Worm (Caenorhabditis elegans): ENCODE results near the gene cls-2.

Gene cls-2

ce11 chrIII:9012309-9012708 is 42.5 kb upstream of the cls-2 start, which contains the start of gene F59B2.9:
Gene F59B2.9, minus strand, starts transcription at chrIII:9012409.
- TF ChIP-seq nhr-85 (tag): no peak
- TF ChIP-seq ces-1 (GFP tag; optimal IDR thresholded peaks at IDR 0.05): no peak
- TF ChIP-seq ama-1 (optimal IDR thresholded peaks at IDR 0.05): no peak
- TF ChIP-seq snu-23 (GFP tag; optimal IDR thresholded peaks at IDR 0.05): no peak
- TF ChIP-seq dpl-1 (GFP tag; optimal IDR thresholded peaks at IDR 0.05): no peak
- TF ChIP-seq unc-130 (tag; optimal IDR thresholded peaks at IDR 0.05): no peak
- TF ChIP-seq unc-98 (GFP tag; IDR thresholded peaks at IDR 0.05): no peak
- TF ChIP-seq nhr-28 (tag; optimal IDR thresholded peaks at IDR 0.05): no peak

ce11 chrIII:9017181-9017651 is 37.6 kb upstream of the cls-2 start, which contains the start of gene F59B2.12:
Gene F59B2.12, plus strand, starts transcription at chrIII:9017601.
- TF ChIP-seq mab-9 (GFP tag; IDR thresholded peaks at IDR 0.05) (no peak), pag-3 (tag; optimal IDR thresholded peaks at IDR 0.05; ENCODE audit: borderline replicate concordance, insufficient read depth) (no peak), zip-4 (GFP tag; optimal IDR thresholded peaks at IDR 0.05) (no peak), hlh-4 (tag; optimal IDR thresholded peaks at IDR 0.05) (no peak), efl-1 (optimal IDR thresholded peaks at IDR 0.05) (no peak), efl-1 (GFP tag; optimal IDR thresholded peaks at IDR 0.05 in 1 of 2) (no peak), nhr-76 (tag; optimal IDR thresholded peaks at IDR 0.05) (no peak), nhr-28 (tag; optimal IDR thresholded peaks at IDR 0.05) (no peak), vab-15 (tag; optimal IDR thresholded peaks at IDR 0.05) (no peak), mep-1 (tag; optimal IDR thresholded peaks at IDR 0.05) (no peak), unc-30 (tag; optimal IDR thresholded peaks at IDR 0.05) (no peak), xbp-1 (tag; optimal IDR thresholded peaks at IDR 0.05) (no peak), C34B4.2 (tag; optimal IDR thresholded peaks at IDR 0.05) (no peak), nhr-77 (tag; optimal IDR thresholded peaks at IDR 0.05) (no peak), dsc-1 (tag; optimal IDR thresholded peaks at IDR 0.05) (no peak), nhr-237 (tag; optimal IDR thresholded peaks at IDR 0.05) (no peak), hpl-2 (GFP tag; optimal IDR thresholded peaks at IDR 0.05) (no peak), lin-35 (GFP tag; optimal IDR thresholded peaks at IDR 0.05) (no peak), zag-1 (tag; optimal IDR thresholded peaks at IDR 0.05) (no peak), sox-4 (tag; optimal IDR thresholded peaks at IDR 0.05) (no peak)

- no peak for TF ChIP-seq nhr-12 (tag; optimal IDR thresholded peaks at IDR 0.05)
Measured at ce11 chrIII:9022535-9022934, 32.3 kb upstream of the cls-2 start, which contains the start of gene F59B2.14. Gene F59B2.14, minus strand, starts transcription at chrIII:9022635.

ce11 chrIII:9023601-9024000 is 31.2 kb upstream of the cls-2 start:
- TF ChIP-seq ztf-4 (tag; optimal IDR thresholded peaks at IDR 0.05) (no peak), ces-1 (GFP tag; optimal IDR thresholded peaks at IDR 0.05) (no peak), elt-2 (tag; optimal IDR thresholded peaks at IDR 0.05) (no peak), lin-14 (GFP tag; optimal IDR thresholded peaks at IDR 0.05) (no peak), sox-4 (tag; optimal IDR thresholded peaks at IDR 0.05) (no peak), egl-13 (tag; optimal IDR thresholded peaks at IDR 0.05) (no peak), pqm-1 (tag; optimal IDR thresholded peaks at IDR 0.05) (no peak), pax-3 (tag; optimal IDR thresholded peaks at IDR 0.05) (no peak), egl-27 (tag; optimal IDR thresholded peaks at IDR 0.05) (no peak), unc-130 (tag; optimal IDR thresholded peaks at IDR 0.05) (no peak), unc-86 (tag; optimal IDR thresholded peaks at IDR 0.05) (no peak), lin-15B (tag; optimal IDR thresholded peaks at IDR 0.05) (no peak), efl-1 (optimal IDR thresholded peaks at IDR 0.05) (no peak), efl-1 (GFP tag; optimal IDR thresholded peaks at IDR 0.05 in 1 of 2) (no peak), nhr-71 (tag; optimal IDR thresholded peaks at IDR 0.05) (no peak)

Measured in whole organism, L1 larva.